Fruit fly (Drosophila melanogaster) whole organism, embryonic: Measurements from ENCODE around the gene nol.

Experiments
- Bdp1 ChIP-seq: fragments of 200-800 bp; sonication (Bioruptor generic); optimal IDR thresholded peaks from 3 replicates; lab custom pipeline; 2016; ENCODE audit warnings: missing biosample characterization, missing genetic modification characterization
- CG10147 ChIP-seq: fragments of 200-800 bp; sonication (Bioruptor generic); optimal IDR thresholded peaks from 2 replicates; lab custom pipeline; 2019; ENCODE audit warnings: missing biosample characterization, mild to moderate bottlenecking, missing genetic modification characterization, moderate library complexity
- CG1024 ChIP-seq: fragments of 200-800 bp; sonication (Bioruptor generic); IDR thresholded peaks from 2 replicates; pipeline ENCODE4 v1.3.6; 2022; ENCODE audit warnings: missing biosample characterization, missing genetic modification characterization
- CG12219 ChIP-seq: fragments of 200-800 bp; sonication (Bioruptor generic); optimal IDR thresholded peaks from 3 replicates; lab custom pipeline; 2018; ENCODE audit warnings: missing biosample characterization, mild to moderate bottlenecking, missing genetic modification characterization
- CG15269 ChIP-seq: fragments of 200-800 bp; sonication (Bioruptor generic); optimal IDR thresholded peaks from 2 replicates; lab custom pipeline; 2018; ENCODE audit warnings: missing biosample characterization, mild to moderate bottlenecking, missing genetic modification characterization, moderate library complexity
- CG1647 ChIP-seq: fragments of 200-800 bp; sonication (Bioruptor generic); optimal IDR thresholded peaks from 3 replicates; lab custom pipeline; 2016; ENCODE audit warnings: missing biosample characterization, missing genetic modification characterization
- CG17361 ChIP-seq: fragments of 200-800 bp; sonication (Bioruptor generic); IDR thresholded peaks from 3 replicates; pipeline ENCODE4 v1.3.6; 2022; ENCODE audit warnings: missing biosample characterization, missing genetic modification characterization
- CG1792 ChIP-seq: fragments of 200-800 bp; sonication (Bioruptor generic); optimal IDR thresholded peaks from 2 replicates; lab custom pipeline; 2016; ENCODE audit warnings: missing biosample characterization, missing genetic modification characterization
- CG18011 ChIP-seq: fragments of 200-800 bp; sonication (Bioruptor generic); optimal IDR thresholded peaks from 2 replicates; lab custom pipeline; 2017; ENCODE audit warnings: missing biosample characterization, missing genetic modification characterization, mild to moderate bottlenecking, moderate library complexity, missing genotype
- CG18262 ChIP-seq: fragments of 200-800 bp; optimal IDR thresholded peaks from 3 replicates; lab custom pipeline; 2019; ENCODE audit warnings: missing biosample characterization, mild to moderate bottlenecking, missing genetic modification characterization, moderate library complexity
- CG2202 ChIP-seq: fragments of 200-800 bp; sonication (Bioruptor generic); optimal IDR thresholded peaks from 2 replicates; lab custom pipeline; 2018; ENCODE audit warnings: missing biosample characterization, mild to moderate bottlenecking, missing genetic modification characterization
- CG30431 ChIP-seq: fragments of 200-800 bp; sonication (Bioruptor generic); optimal IDR thresholded peaks from 2 replicates; lab custom pipeline; 2017; ENCODE audit warnings: missing biosample characterization, missing genetic modification characterization
- CG31388 ChIP-seq: fragments of 200-800 bp; sonication (Bioruptor generic); optimal IDR thresholded peaks from 2 replicates; lab custom pipeline; 2016; ENCODE audit warnings: missing biosample characterization, missing genetic modification characterization
- CG32767 ChIP-seq: fragments of 200-800 bp; sonication (Bioruptor generic); IDR thresholded peaks from 2 replicates; pipeline ENCODE4 v1.3.6; 2022; ENCODE audit warnings: missing biosample characterization, missing genetic modification characterization
- CG32772 ChIP-seq: fragments of 200-800 bp; sonication (Bioruptor generic); IDR thresholded peaks from 2 replicates; pipeline ENCODE4 v1.3.6; 2022; ENCODE audit warnings: missing biosample characterization, missing genetic modification characterization
- CG3281 ChIP-seq: fragments of 200-800 bp; sonication (Bioruptor generic); optimal IDR thresholded peaks from 3 replicates; lab custom pipeline; 2017; ENCODE audit warnings: missing biosample characterization, mild to moderate bottlenecking, missing genetic modification characterization
- CG6813 ChIP-seq: fragments of 200-800 bp; sonication (Bioruptor generic); optimal IDR thresholded peaks from 2 replicates; lab custom pipeline; 2017; ENCODE audit warnings: missing biosample characterization, missing genetic modification characterization, mild to moderate bottlenecking, moderate library complexity, missing genetic modification reagents
- CG7271 ChIP-seq: fragments of 200-800 bp; sonication (Bioruptor generic); optimal IDR thresholded peaks from 2 replicates; lab custom pipeline; 2018; ENCODE audit warnings: missing biosample characterization, mild to moderate bottlenecking, missing genetic modification characterization, moderate library complexity
- CG9817 ChIP-seq: fragments of 200-800 bp; sonication (Bioruptor generic); optimal IDR thresholded peaks from 2 replicates; lab custom pipeline; 2018; ENCODE audit warnings: missing biosample characterization, mild to moderate bottlenecking, missing genetic modification characterization, moderate library complexity
- Dfd ChIP-seq, 2 experiments: fragments of >200 bp; optimal IDR thresholded peaks; 2 replicates each; lab custom pipeline; 2017; ENCODE audit warnings: missing biosample characterization in 2 of 2, missing genetic modification characterization in 2 of 2
- Doc2 ChIP-seq: fragments of 200-800 bp; sonication (Bioruptor generic); IDR thresholded peaks from 2 replicates; pipeline ENCODE4 v1.3.6; 2022; ENCODE audit warnings: missing biosample characterization, missing genetic modification characterization
- ERR ChIP-seq: fragments of 200-800 bp; sonication (Bioruptor generic); optimal IDR thresholded peaks from 2 replicates; lab custom pipeline; 2016; ENCODE audit warnings: missing biosample characterization, missing genetic modification characterization
- GATAe ChIP-seq: fragments of 200-800 bp; sonication (Bioruptor generic); conservative IDR thresholded peaks from 2 replicates; pipeline ENCODE4 v1.3.6; 2022; ENCODE audit warnings: missing biosample characterization, missing genetic modification characterization
- Hr39 ChIP-seq: fragments of >200 bp; optimal IDR thresholded peaks from 2 replicates; lab custom pipeline; 2017
- Hsf ChIP-seq: fragments of 200-800 bp; sonication (Bioruptor generic); optimal IDR thresholded peaks from 3 replicates; lab custom pipeline; 2016; ENCODE audit warnings: missing biosample characterization, missing genetic modification characterization
- MBD-R2 ChIP-seq: fragments of 200-800 bp; sonication (Bioruptor generic); IDR thresholded peaks from 2 replicates; pipeline ENCODE4 v1.3.6; 2022; ENCODE audit warnings: missing biosample characterization, missing genetic modification characterization
- Med ChIP-seq: fragments of 200-800 bp; sonication (Bioruptor generic); peaks from one replicate; lab custom pipeline; 2016; ENCODE audit warnings: missing biosample characterization, missing genetic modification characterization, mild to moderate bottlenecking, inconsistent platforms, moderate library complexity
- Nf-YC ChIP-seq: fragments of 200-800 bp; optimal IDR thresholded peaks from 3 replicates; lab custom pipeline; 2019; ENCODE audit warnings: missing biosample characterization, mild to moderate bottlenecking, missing genetic modification characterization, moderate library complexity
- Ravus ChIP-seq: fragments of 200-800 bp; sonication (Bioruptor generic); IDR thresholded peaks from 2 replicates; pipeline ENCODE4 v1.3.6; 2022; ENCODE audit warnings: missing biosample characterization, missing genetic modification characterization
- Xbp1 ChIP-seq: fragments of 200-800 bp; sonication (Bioruptor generic); optimal IDR thresholded peaks from 3 replicates; lab custom pipeline; 2016; ENCODE audit warnings: missing biosample characterization, mild to moderate bottlenecking, missing genetic modification characterization
- aop ChIP-seq: fragments of 200-800 bp; sonication (Bioruptor generic); IDR thresholded peaks from 2 replicates; pipeline ENCODE4 v1.3.6; 2022; ENCODE audit warnings: missing biosample characterization, missing genetic modification characterization
- cg ChIP-seq: fragments of 200-800 bp; sonication (Bioruptor generic); optimal IDR thresholded peaks from 3 replicates; lab custom pipeline; 2019; ENCODE audit warnings: missing biosample characterization, mild to moderate bottlenecking, missing genetic modification characterization, moderate library complexity
- dmrt11E ChIP-seq: fragments of 200-800 bp; sonication (Bioruptor generic); optimal IDR thresholded peaks from 3 replicates; lab custom pipeline; 2018; ENCODE audit warnings: missing biosample characterization, mild to moderate bottlenecking, missing genetic modification characterization, moderate library complexity
- fd102C ChIP-seq: fragments of 200-800 bp; sonication (Bioruptor generic); optimal IDR thresholded peaks from 2 replicates; lab custom pipeline; 2018; ENCODE audit warnings: missing biosample characterization, mild to moderate bottlenecking, missing genetic modification characterization, moderate library complexity
- fru ChIP-seq: fragments of >200 bp; optimal IDR thresholded peaks from 2 replicates; lab custom pipeline; 2017
- hkb ChIP-seq, 2 experiments: fragments of 200-800 bp in 1 of 2; fragments of >200 bp in 1 of 2; sonication (Bioruptor generic) in 1 of 2; IDR thresholded peaks in 1 of 2; optimal IDR thresholded peaks in 1 of 2; 2 replicates each; pipeline versions ENCODE4 v1.3.6 to Lab custom; 2017 to 2022; ENCODE audit warnings: missing biosample characterization in 1 of 2, missing genetic modification characterization in 1 of 2
- jumu ChIP-seq: fragments of 200-800 bp; sonication (Bioruptor generic); optimal IDR thresholded peaks from 3 replicates; lab custom pipeline; 2016; ENCODE audit warnings: missing biosample characterization, missing genetic modification characterization
- lola ChIP-seq, 3 experiments: fragments of >200 bp in 2 of 3; fragments of 200-800 bp in 1 of 3; sonication (Bioruptor generic) in 1 of 3; optimal IDR thresholded peaks; 2 replicates each; lab custom pipeline; 2017 to 2019; ENCODE audit warnings: missing biosample characterization in 3 of 3, missing genetic modification characterization in 3 of 3, mild to moderate bottlenecking in 1 of 3, moderate library complexity in 1 of 3
- mld ChIP-seq: fragments of 200-800 bp; sonication (Bioruptor generic); IDR thresholded peaks from 3 replicates; pipeline ENCODE4 v1.3.6; 2022; ENCODE audit warnings: missing biosample characterization, missing genetic modification characterization; ENCODE audit not compliant: partially characterized antibody
- nmo ChIP-seq: fragments of 200-800 bp; sonication (Bioruptor generic); optimal IDR thresholded peaks from 2 replicates; lab custom pipeline; 2018; ENCODE audit warnings: missing biosample characterization, mild to moderate bottlenecking, missing genetic modification characterization, moderate library complexity
- org-1 ChIP-seq: fragments of 200-800 bp; sonication (Bioruptor generic); optimal IDR thresholded peaks from 2 replicates; lab custom pipeline; 2017; ENCODE audit warnings: missing biosample characterization, missing genetic modification characterization
- pros ChIP-seq: fragments of 200-800 bp; sonication (Bioruptor generic); optimal IDR thresholded peaks from 3 replicates; lab custom pipeline; 2019; ENCODE audit warnings: missing biosample characterization, mild to moderate bottlenecking, missing genetic modification characterization, moderate library complexity
- pum ChIP-seq: fragments of 200-800 bp; sonication (Bioruptor generic); optimal IDR thresholded peaks from 2 replicates; lab custom pipeline; 2016; ENCODE audit warnings: missing biosample characterization, missing genetic modification characterization
- ro ChIP-seq: fragments of 200-800 bp; sonication (Bioruptor generic); IDR thresholded peaks from 2 replicates; pipeline ENCODE4 v1.3.6; 2022; ENCODE audit warnings: missing biosample characterization, missing genetic modification characterization
- salm ChIP-seq: fragments of 200-800 bp; sonication (Bioruptor generic); optimal IDR thresholded peaks from 2 replicates; lab custom pipeline; 2018; ENCODE audit warnings: missing biosample characterization, mild to moderate bottlenecking, missing genetic modification characterization
- sd ChIP-seq: fragments of 200-800 bp; sonication (Bioruptor generic); optimal IDR thresholded peaks from 3 replicates; lab custom pipeline; 2018; ENCODE audit warnings: missing biosample characterization, mild to moderate bottlenecking, missing genetic modification characterization, moderate library complexity
- slbo ChIP-seq: fragments of 200-800 bp; sonication (Bioruptor generic); IDR thresholded peaks from 2 replicates; pipeline ENCODE4 v1.3.6; 2022; ENCODE audit warnings: missing biosample characterization, missing genetic modification characterization
- so ChIP-seq: fragments of 200-800 bp; sonication (Bioruptor generic); IDR thresholded peaks from 3 replicates; pipeline ENCODE4 v1.3.6; 2022; ENCODE audit warnings: missing biosample characterization, missing genetic modification characterization
- stc ChIP-seq: fragments of 200-800 bp; sonication (Bioruptor generic); IDR thresholded peaks from 2 replicates; pipeline ENCODE4 v1.3.6; 2022; ENCODE audit warnings: missing biosample characterization, missing genetic modification characterization
- tna ChIP-seq: fragments of 200-800 bp; sonication (Bioruptor generic); IDR thresholded peaks from 2 replicates; pipeline ENCODE4 v1.3.6; 2022; ENCODE audit warnings: missing biosample characterization, missing genetic modification characterization; ENCODE audit not compliant: partially characterized antibody
- usp ChIP-seq: fragments of >200 bp; optimal IDR thresholded peaks from 2 replicates; lab custom pipeline; 2017; ENCODE audit warnings: missing biosample characterization, missing genetic modification characterization
- wdn ChIP-seq: fragments of 200-800 bp; sonication (Bioruptor generic); IDR thresholded peaks from 2 replicates; pipeline ENCODE4 v1.3.6; 2022; ENCODE audit warnings: missing biosample characterization, missing genetic modification characterization

Gene nol

dm6 chr3L:11120419-11120958 lies 10.1 kb upstream of the nol start, which contains the start of the genes FoxK and mRpL2 (continued):
- TF ChIP-seq nmo (peak; percentile 19), GATAe (GFP tag; lab: Robert Waterston, UW) (no peak), aop (no peak), Bdp1 (GFP tag; lab: Kevin White, UChicago) (no peak), CG1024 (GFP tag; lab: Robert Waterston, UW) (no peak), CG17361 (GFP tag; lab: Robert Waterston, UW) (no peak), CG3281 (peak; percentile 5), Xbp1 (peak; percentile 13), CG1792 (GFP tag; lab: Kevin White, UChicago) (no peak), Ravus (no peak), fru (lab: Kevin White, UChicago) (no peak), so (GFP tag; lab: Robert Waterston, UW) (no peak), CG32767 (GFP tag; lab: Robert Waterston, UW) (peak; percentile 82), CG10147 (no peak), MBD-R2 (GFP tag; lab: Robert Waterston, UW) (peak; percentile 89), wdn (GFP tag; lab: Robert Waterston, UW) (no peak), pum (GFP tag; lab: Kevin White, UChicago) (no peak), Med (GFP tag; lab: Kevin White, UChicago) (peak; percentile 80), fd102C (GFP tag; lab: Kevin White, UChicago) (no peak), jumu (GFP tag; lab: Kevin White, UChicago) (no peak), Hsf (no peak), lola (GFP tag; optimal IDR thresholded peaks at IDR 0.05; lab: Kevin White, UChicago) (no peak), Dfd (GFP tag; optimal IDR thresholded peaks at IDR 0.05; lab: Kevin White, UChicago) (no peak), Hr39 (lab: Kevin White, UChicago) (no peak), CG12219 (no peak), pros (GFP tag; lab: Kevin White, UChicago) (no peak), CG1647 (GFP tag; lab: Kevin White, UChicago) (no peak), stc (GFP tag; lab: Robert Waterston, UW) (no peak), CG7271 (tag; lab: Kevin White, UChicago) (no peak), CG6813 (no peak), Nf-YC (tag; lab: Kevin White, UChicago) (no peak), CG9817 (tag; lab: Kevin White, UChicago) (no peak), CG15269 (tag; lab: Kevin White, UChicago) (no peak), CG18011 (GFP tag; lab: Kevin White, UChicago) (peak; percentile 40), mld (GFP tag; lab: Robert Waterston, UW) (no peak), ERR (GFP tag; lab: Kevin White, UChicago) (peak; percentile 4), usp (GFP tag; lab: Kevin White, UChicago) (no peak), dmrt11E (no peak), CG2202 (tag; lab: Kevin White, UChicago) (no peak), org-1 (GFP tag; lab: Kevin White, UChicago) (no peak), slbo (GFP tag; lab: Robert Waterston, UW) (no peak), CG31388 (GFP tag; lab: Kevin White, UChicago) (no peak), CG18262 (no peak), CG30431 (GFP tag; lab: Kevin White, UChicago) (no peak), CG32772 (no peak), salm (tag; lab: Kevin White, UChicago) (no peak), Doc2 (no peak), cg (GFP tag; lab: Kevin White, UChicago) (peak; percentile 26), hkb (optimal IDR thresholded peaks at IDR 0.05; lab: Kevin White, UChicago) (no peak), hkb (GFP tag; IDR thresholded peaks at IDR 0.05; lab: Robert Waterston, UW) (no peak), tna (GFP tag; lab: Robert Waterston, UW) (peak; percentile 27; the same call in 1 of the 2 replicates), ro (GFP tag; lab: Robert Waterston, UW) (no peak), sd (no peak)
